Fruit fly (Drosophila melanogaster): ENCODE results near the gene mtDNA-helicase.

The mtDNA-helicase gene

DNA sequence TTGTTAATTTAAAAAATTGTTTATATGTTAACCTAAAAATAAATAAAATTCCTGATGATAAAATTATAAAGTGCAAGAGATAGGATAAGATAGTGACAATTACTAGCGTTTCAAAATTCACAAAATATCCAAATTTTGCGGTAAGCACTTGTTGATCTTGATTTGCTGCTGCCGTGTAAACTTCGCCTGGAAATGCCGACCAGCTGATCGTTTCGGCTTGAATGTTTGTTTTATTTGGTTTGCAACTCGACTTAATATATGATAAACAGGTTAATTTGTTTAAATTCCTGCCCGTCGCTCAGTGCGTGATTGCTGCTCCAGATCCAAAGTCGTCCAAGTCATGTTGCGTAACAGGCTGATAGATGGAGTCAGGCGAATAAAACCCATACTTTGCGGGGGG is 28.2 kb upstream of the mtDNA-helicase start, which contains the start of gene CG4592 (continued):
- peak; percentile 78 for TF ChIP-seq lab (GFP tag; optimal IDR thresholded peaks at IDR 0.05)
- TF ChIP-seq E2f1 (GFP tag; IDR thresholded peaks at IDR 0.05) = no peak
- TF ChIP-seq caup (GFP tag; optimal IDR thresholded peaks at IDR 0.05; ENCODE audit: severe bottlenecking) = peak; percentile 66
- TF ChIP-seq wek (GFP tag; optimal IDR thresholded peaks at IDR 0.05) = no peak
- TF ChIP-seq Ets97D (GFP tag; optimal IDR thresholded peaks at IDR 0.05) = peak; percentile 26
- TF ChIP-seq Antp (GFP tag; optimal IDR thresholded peaks at IDR 0.05) = peak; percentile 8
- peak; percentile 63 for TF ChIP-seq onecut (GFP tag; IDR thresholded peaks at IDR 0.05)
- TF ChIP-seq fd96Cb (tag; optimal IDR thresholded peaks at IDR 0.05) = peak; percentile 41
- TF ChIP-seq CG9437 (GFP tag; optimal IDR thresholded peaks at IDR 0.05) = peak; percentile 41
- TF ChIP-seq hb (GFP tag; IDR thresholded peaks at IDR 0.05; ENCODE audit: partially characterized antibody) = no peak
- peak; percentile 77 for TF ChIP-seq lbe (GFP tag; optimal IDR thresholded peaks at IDR 0.05)
- TF ChIP-seq shn (GFP tag; optimal IDR thresholded peaks at IDR 0.05) = no peak
- TF ChIP-seq usp (GFP tag; optimal IDR thresholded peaks at IDR 0.05) = no peak
- peak; percentile 59 for TF ChIP-seq bcd (GFP tag; optimal IDR thresholded peaks at IDR 0.05)
- TF ChIP-seq CG12104 (GFP tag; optimal IDR thresholded peaks at IDR 0.05) = peak; percentile 4
- peak; percentile 50 for TF ChIP-seq CG10267 (tag; optimal IDR thresholded peaks at IDR 0.05)
- no peak for TF ChIP-seq ab (GFP tag; optimal IDR thresholded peaks at IDR 0.05)
- TF ChIP-seq lov (optimal IDR thresholded peaks at IDR 0.05) = no peak
- TF ChIP-seq lov (GFP tag; IDR thresholded peaks at IDR 0.05) = 0 out of 3 replicates have a peak, but pooled peaks have one; percentile 27
- TF ChIP-seq dmrt99B (tag; optimal IDR thresholded peaks at IDR 0.05) = no peak
- peak; percentile 37 for TF ChIP-seq trem (tag; optimal IDR thresholded peaks at IDR 0.05)
- TF ChIP-seq CG15514 (GFP tag; optimal IDR thresholded peaks at IDR 0.05) = peak; percentile 46
- TF ChIP-seq esg (GFP tag; conservative IDR thresholded peaks at IDR 0.05) = no peak
- peak; percentile 60 for TF ChIP-seq NFAT (GFP tag; IDR thresholded peaks at IDR 0.05)
- TF ChIP-seq eyg (GFP tag; optimal IDR thresholded peaks at IDR 0.05) = no peak
- peak; percentile 11; the same call in 1 of the 2 replicates for TF ChIP-seq danr (GFP tag; IDR thresholded peaks at IDR 0.05)
- TF ChIP-seq Hr51 (GFP tag; optimal IDR thresholded peaks at IDR 0.05) = no peak
- TF ChIP-seq CG18599 (GFP tag; optimal IDR thresholded peaks at IDR 0.05) = peak; percentile 58
- no peak for TF ChIP-seq nerfin-2 (GFP tag; IDR thresholded peaks at IDR 0.05; ENCODE audit: partially characterized antibody)
- no peak for TF ChIP-seq ato (GFP tag; IDR thresholded peaks at IDR 0.05; ENCODE audit: partially characterized antibody)
- TF ChIP-seq CG11696 (GFP tag; IDR thresholded peaks at IDR 0.05) = peak; percentile 49; the same call in 1 of the 2 replicates
- TF ChIP-seq Hmx (GFP tag; optimal IDR thresholded peaks at IDR 0.05) = peak; percentile 25
- TF ChIP-seq chif (GFP tag; optimal IDR thresholded peaks at IDR 0.05) = peak; percentile 4 to 42
- peak; percentile 81 for TF ChIP-seq row (GFP tag; IDR thresholded peaks at IDR 0.05)
- peak; percentile 65 for TF ChIP-seq NfI (GFP tag; optimal IDR thresholded peaks at IDR 0.05)
- TF ChIP-seq unc-4 (GFP tag; IDR thresholded peaks at IDR 0.05; ENCODE audit: partially characterized antibody) = 0 out of 2 replicates have a peak, but pooled peaks have one; percentile 15
- TF ChIP-seq Ets65A (GFP tag) = peak; percentile 90
- TF ChIP-seq CG6813 (GFP tag; optimal IDR thresholded peaks at IDR 0.05) = peak; percentile 17
- TF ChIP-seq Hand (GFP tag; optimal IDR thresholded peaks at IDR 0.05) = peak; percentile 6
- TF ChIP-seq D19B (GFP tag; optimal IDR thresholded peaks at IDR 0.05) = no peak
- peak; percentile 0 for TF ChIP-seq CG10654 (GFP tag; optimal IDR thresholded peaks at IDR 0.05)
- TF ChIP-seq schlank (tag; optimal IDR thresholded peaks at IDR 0.05) = peak; percentile 39
- TF ChIP-seq Mad (GFP tag; optimal IDR thresholded peaks at IDR 0.05) = peak; percentile 55
- peak; percentile 42 for TF ChIP-seq ATbp (GFP tag; optimal IDR thresholded peaks at IDR 0.05)
- TF ChIP-seq CG14050 (GFP tag; IDR thresholded peaks at IDR 0.05) = 0 out of 3 replicates have a peak, but pooled peaks have one; percentile 32
- peak; percentile 32; the same call in 1 of the 2 replicates for TF ChIP-seq CG10321 (GFP tag; IDR thresholded peaks at IDR 0.05)

All from whole organism, embryonic.